Worm (Caenorhabditis elegans) whole organism, early embryonic: ENCODE data around the gene gex-5.

ENCODE experiments used
- aly-1 ChIP-seq: sonication (generic microtip); optimal IDR thresholded peaks from 2 replicates; lab custom pipeline; 2016; ENCODE audit warnings: missing genetic modification characterization, missing compliant biosample characterization
- ama-1 ChIP-seq: fragments of 150-350 bp; optimal IDR thresholded peaks from 2 replicates; lab custom pipeline; 2014
- pes-1 ChIP-seq: fragments of 200-800 bp; sonication (Bioruptor generic); IDR thresholded peaks from 2 replicates; pipeline ENCODE4 v1.3.6; 2022; ENCODE audit warnings: missing genetic modification reagents, missing genetic modification characterization, missing compliant biosample characterization
- tbx-37 ChIP-seq: fragments of 200-800 bp; sonication (Bioruptor generic); conservative IDR thresholded peaks from 2 replicates; pipeline ENCODE4 v1.3.6; 2022; ENCODE audit warnings: missing genetic modification reagents, missing genetic modification characterization, missing compliant biosample characterization

DNA sequence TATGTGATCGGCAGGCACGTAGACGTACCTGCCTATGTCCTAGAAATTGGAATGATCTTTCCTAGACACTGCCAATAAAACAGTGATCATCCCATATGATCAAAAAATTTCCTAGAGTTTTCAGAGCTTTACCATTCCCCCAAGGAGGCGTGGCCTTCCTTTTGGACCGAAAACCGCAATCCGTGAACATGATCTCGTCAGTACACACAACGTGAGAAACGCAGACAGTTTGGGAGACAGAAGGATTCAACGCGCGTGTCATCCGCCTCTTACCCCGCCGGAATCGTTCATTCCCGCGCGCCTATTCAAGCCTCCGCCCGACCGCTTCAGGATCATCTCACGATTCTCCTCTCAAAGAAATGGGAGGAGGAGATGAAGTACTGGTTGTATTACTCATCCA, 16.3 kb downstream of the gex-5 start, which contains the start of gene B0393.5:
- no peak for TF ChIP-seq ama-1 (lab: Kevin White, UChicago)
- no peak for TF ChIP-seq tbx-37 (GFP tag; lab: Robert Waterston, UW)
- TF ChIP-seq aly-1, result no peak
- no peak for TF ChIP-seq pes-1 (GFP tag; lab: Robert Waterston, UW)
